Fruit fly (Drosophila melanogaster) whole organism, embryonic: ENCODE data around the gene Nepl9.

Source experiments
- ATbp ChIP-seq: fragments of 200-800 bp; sonication (Bioruptor generic); optimal IDR thresholded peaks from 2 replicates; lab custom pipeline; 2017; ENCODE audit warnings: missing biosample characterization, mild to moderate bottlenecking, missing genetic modification characterization, missing genetic modification reagents
- Abd-B ChIP-seq: fragments of 200-800 bp; sonication (Bioruptor generic); optimal IDR thresholded peaks from 2 replicates; lab custom pipeline; 2018; ENCODE audit warnings: missing biosample characterization, mild to moderate bottlenecking, missing genetic modification characterization, moderate library complexity
- Asciz ChIP-seq: fragments of 200-800 bp; sonication (Bioruptor generic); optimal IDR thresholded peaks from 2 replicates; lab custom pipeline; 2017; ENCODE audit warnings: missing biosample characterization, mild to moderate bottlenecking, missing genetic modification characterization, missing genetic modification reagents
- Blimp-1 ChIP-seq: fragments of 200-800 bp; sonication (Bioruptor generic); optimal IDR thresholded peaks from 3 replicates; lab custom pipeline; 2018; ENCODE audit warnings: missing biosample characterization, missing genetic modification characterization, mild to moderate bottlenecking, moderate library complexity, missing genetic modification reagents
- CG10267 ChIP-seq: fragments of 200-800 bp; sonication (Bioruptor generic); optimal IDR thresholded peaks from 2 replicates; lab custom pipeline; 2018; ENCODE audit warnings: missing biosample characterization, mild to moderate bottlenecking, missing genetic modification characterization, moderate library complexity
- CG12391 ChIP-seq: fragments of 200-800 bp; sonication (Bioruptor generic); optimal IDR thresholded peaks from 3 replicates; lab custom pipeline; 2018; ENCODE audit warnings: missing biosample characterization, mild to moderate bottlenecking, missing genetic modification characterization, moderate library complexity
- CG12659 ChIP-seq: fragments of 200-800 bp; sonication (Bioruptor generic); optimal IDR thresholded peaks from 3 replicates; lab custom pipeline; 2017; ENCODE audit warnings: mild to moderate bottlenecking, missing biosample characterization, missing genetic modification reagents, missing genetic modification characterization
- CG16863 ChIP-seq: fragments of 200-800 bp; sonication (Bioruptor generic); optimal IDR thresholded peaks from 3 replicates; lab custom pipeline; 2016; ENCODE audit warnings: missing biosample characterization, missing genetic modification characterization
- CG17361 ChIP-seq: fragments of 200-800 bp; sonication (Bioruptor generic); IDR thresholded peaks from 3 replicates; pipeline ENCODE4 v1.3.6; 2022; ENCODE audit warnings: missing biosample characterization, missing genetic modification characterization
- CG2712 ChIP-seq: fragments of 200-800 bp; optimal IDR thresholded peaks from 3 replicates; lab custom pipeline; 2019; ENCODE audit warnings: missing biosample characterization, mild to moderate bottlenecking, missing genetic modification characterization, moderate library complexity
- CG30403 ChIP-seq: fragments of 200-800 bp; sonication (Bioruptor generic); optimal IDR thresholded peaks from 3 replicates; lab custom pipeline; 2016; ENCODE audit warnings: missing biosample characterization, missing genetic modification characterization
- CG31441 ChIP-seq: fragments of 200-800 bp; sonication (Bioruptor generic); IDR thresholded peaks from 2 replicates; pipeline ENCODE4 v1.3.6; 2022; ENCODE audit warnings: missing biosample characterization, missing genetic modification characterization
- CG8924 ChIP-seq: fragments of 200-800 bp; optimal IDR thresholded peaks from 3 replicates; lab custom pipeline; 2019; ENCODE audit warnings: missing biosample characterization, mild to moderate bottlenecking, missing genetic modification characterization, moderate library complexity
- Dip3 ChIP-seq: fragments of 200-800 bp; sonication (Bioruptor generic); optimal IDR thresholded peaks from 3 replicates; lab custom pipeline; 2016; ENCODE audit warnings: missing biosample characterization, missing genetic modification characterization
- E2f1 ChIP-seq: fragments of 200-800 bp; sonication (Bioruptor generic); IDR thresholded peaks from 2 replicates; pipeline ENCODE4 v1.3.6; 2022; ENCODE audit warnings: missing biosample characterization, missing genetic modification characterization
- Eip74EF ChIP-seq, 2 experiments: fragments of 200-800 bp in 1 of 2; fragments of >200 bp in 1 of 2; sonication (Bioruptor generic) in 1 of 2; optimal IDR thresholded peaks; 2 replicates each; lab custom pipeline; 2017 to 2019; ENCODE audit warnings: missing biosample characterization in 2 of 2, missing genetic modification characterization in 2 of 2, mild to moderate bottlenecking in 1 of 2, moderate library complexity in 1 of 2
- H15 ChIP-seq: fragments of 200-800 bp; sonication (Bioruptor generic); IDR thresholded peaks from 3 replicates; pipeline ENCODE4 v1.3.6; 2022; ENCODE audit warnings: missing biosample characterization, missing genetic modification characterization
- Hey ChIP-seq: fragments of 200-800 bp; sonication (Bioruptor generic); optimal IDR thresholded peaks from 3 replicates; lab custom pipeline; 2018; ENCODE audit warnings: missing biosample characterization, mild to moderate bottlenecking, missing genetic modification characterization
- Hr51 ChIP-seq, 2 experiments: fragments of 200-800 bp; sonication (Bioruptor generic); optimal IDR thresholded peaks; 2 replicates in 1 of 2; 3 replicates in 1 of 2; lab custom pipeline; 2016 to 2018; ENCODE audit warnings: missing biosample characterization in 2 of 2, missing genetic modification characterization in 2 of 2, mild to moderate bottlenecking in 1 of 2, moderate library complexity in 1 of 2
- MTF-1 ChIP-seq: fragments of 200-800 bp; sonication (Bioruptor generic); optimal IDR thresholded peaks from 2 replicates; lab custom pipeline; 2018; ENCODE audit warnings: missing biosample characterization, mild to moderate bottlenecking, missing genetic modification characterization, borderline replicate concordance
- Max ChIP-seq: fragments of 200-800 bp; sonication (Bioruptor generic); optimal IDR thresholded peaks from 2 replicates; lab custom pipeline; 2016; ENCODE audit warnings: missing biosample characterization, mild to moderate bottlenecking, missing genetic modification characterization
- NfI ChIP-seq: fragments of 200-800 bp; sonication (Bioruptor generic); optimal IDR thresholded peaks from 3 replicates; lab custom pipeline; 2018; ENCODE audit warnings: missing biosample characterization, mild to moderate bottlenecking, missing genetic modification characterization, moderate library complexity
- PHDP ChIP-seq: fragments of 200-800 bp; sonication (Bioruptor generic); optimal IDR thresholded peaks from 3 replicates; lab custom pipeline; 2018; ENCODE audit warnings: missing biosample characterization, mild to moderate bottlenecking, missing genetic modification characterization, moderate library complexity
- Sox100B ChIP-seq: fragments of 200-800 bp; sonication (Bioruptor generic); optimal IDR thresholded peaks from 3 replicates; lab custom pipeline; 2018; ENCODE audit warnings: missing biosample characterization, mild to moderate bottlenecking, missing genetic modification characterization
- Sox102F ChIP-seq: fragments of 200-800 bp; sonication (Bioruptor generic); optimal IDR thresholded peaks from 2 replicates; lab custom pipeline; 2018; ENCODE audit warnings: missing biosample characterization, mild to moderate bottlenecking, missing genetic modification characterization, moderate library complexity
- Ssrp ChIP-seq: fragments of 200-800 bp; sonication (Bioruptor generic); optimal IDR thresholded peaks from 2 replicates; lab custom pipeline; 2018; ENCODE audit warnings: missing biosample characterization, mild to moderate bottlenecking, missing genetic modification characterization, moderate library complexity
- Xbp1 ChIP-seq: fragments of 200-800 bp; sonication (Bioruptor generic); optimal IDR thresholded peaks from 3 replicates; lab custom pipeline; 2016; ENCODE audit warnings: missing biosample characterization, mild to moderate bottlenecking, missing genetic modification characterization
- ara ChIP-seq: fragments of 200-800 bp; sonication (Bioruptor generic); IDR thresholded peaks from 2 replicates; pipeline ENCODE4 v1.3.6; 2022; ENCODE audit warnings: missing biosample characterization, missing genetic modification characterization
- az2 ChIP-seq: fragments of 200-800 bp; sonication (Bioruptor generic); optimal IDR thresholded peaks from 3 replicates; lab custom pipeline; 2016; ENCODE audit warnings: missing biosample characterization, missing genetic modification characterization
- bsh ChIP-seq, 2 experiments: fragments of 200-800 bp; sonication (Bioruptor generic); optimal IDR thresholded peaks; 2 replicates each; lab custom pipeline; 2017 to 2018; ENCODE audit warnings: mild to moderate bottlenecking in 2 of 2, missing biosample characterization in 2 of 2, missing genetic modification characterization in 2 of 2, moderate library complexity in 1 of 2
- cwo ChIP-seq: fragments of 200-800 bp; sonication (Bioruptor generic); optimal IDR thresholded peaks from 3 replicates; lab custom pipeline; 2017; ENCODE audit warnings: missing biosample characterization, missing genetic modification characterization, mild to moderate bottlenecking, moderate library complexity, missing genetic modification reagents
- dmrt99B ChIP-seq: fragments of 200-800 bp; sonication (Bioruptor generic); optimal IDR thresholded peaks from 2 replicates; lab custom pipeline; 2018; ENCODE audit warnings: missing biosample characterization, mild to moderate bottlenecking, missing genetic modification characterization, moderate library complexity
- fd64A ChIP-seq: fragments of 200-800 bp; sonication (Bioruptor generic); optimal IDR thresholded peaks from 3 replicates; lab custom pipeline; 2018; ENCODE audit warnings: missing biosample characterization, mild to moderate bottlenecking, missing genetic modification characterization
- gem ChIP-seq: fragments of 200-800 bp; sonication (Bioruptor generic); optimal IDR thresholded peaks from 2 replicates; lab custom pipeline; 2019; ENCODE audit warnings: missing biosample characterization, mild to moderate bottlenecking, missing genetic modification characterization, moderate library complexity
- gsb-n ChIP-seq: fragments of 200-800 bp; sonication (Bioruptor generic); optimal IDR thresholded peaks from 3 replicates; lab custom pipeline; 2018; ENCODE audit warnings: missing biosample characterization, mild to moderate bottlenecking, missing genetic modification characterization
- ham ChIP-seq: fragments of 200-800 bp; sonication (Bioruptor generic); IDR thresholded peaks from 2 replicates; pipeline ENCODE4 v1.3.6; 2022; ENCODE audit warnings: missing biosample characterization, missing genetic modification characterization
- her ChIP-seq: fragments of 200-800 bp; sonication (Bioruptor generic); optimal IDR thresholded peaks from 2 replicates; lab custom pipeline; 2016; ENCODE audit warnings: missing biosample characterization, missing genetic modification characterization
- inv ChIP-seq: fragments of 200-800 bp; sonication (Bioruptor generic); IDR thresholded peaks from 2 replicates; pipeline ENCODE4 v1.3.6; 2022; ENCODE audit warnings: missing biosample characterization, missing genetic modification characterization; ENCODE audit not compliant: partially characterized antibody
- kay ChIP-seq: fragments of 200-800 bp; sonication (Bioruptor generic); optimal IDR thresholded peaks from 2 replicates; lab custom pipeline; 2016; ENCODE audit warnings: missing biosample characterization, missing genetic modification characterization
- lov ChIP-seq, 2 experiments: fragments of 200-800 bp in 1 of 2; fragments of >200 bp in 1 of 2; sonication (Bioruptor generic) in 1 of 2; IDR thresholded peaks in 1 of 2; optimal IDR thresholded peaks in 1 of 2; 2 replicates in 1 of 2; 3 replicates in 1 of 2; pipeline versions ENCODE4 v1.3.6 to Lab custom; 2017 to 2022; ENCODE audit warnings: missing biosample characterization in 1 of 2, missing genetic modification characterization in 1 of 2
- org-1 ChIP-seq: fragments of 200-800 bp; sonication (Bioruptor generic); optimal IDR thresholded peaks from 2 replicates; lab custom pipeline; 2017; ENCODE audit warnings: missing biosample characterization, missing genetic modification characterization
- pnt ChIP-seq: fragments of 200-800 bp; sonication (Bioruptor generic); optimal IDR thresholded peaks from 3 replicates; lab custom pipeline; 2016; ENCODE audit warnings: missing biosample characterization, missing genetic modification characterization
- pum ChIP-seq: fragments of 200-800 bp; sonication (Bioruptor generic); optimal IDR thresholded peaks from 2 replicates; lab custom pipeline; 2016; ENCODE audit warnings: missing biosample characterization, missing genetic modification characterization
- salm ChIP-seq: fragments of 200-800 bp; sonication (Bioruptor generic); optimal IDR thresholded peaks from 2 replicates; lab custom pipeline; 2018; ENCODE audit warnings: missing biosample characterization, mild to moderate bottlenecking, missing genetic modification characterization
- sens ChIP-seq: fragments of 200-800 bp; sonication (Bioruptor generic); peaks from one replicate; lab custom pipeline; 2016; ENCODE audit warnings: missing biosample characterization, missing genetic modification characterization
- sisA ChIP-seq: fragments of 200-800 bp; sonication (Bioruptor generic); IDR thresholded peaks from 2 replicates; pipeline ENCODE4 v1.3.6; 2022; ENCODE audit warnings: missing biosample characterization, missing genetic modification characterization
- sqz ChIP-seq: fragments of 200-800 bp; sonication (Bioruptor generic); optimal IDR thresholded peaks from 3 replicates; lab custom pipeline; 2018; ENCODE audit warnings: missing biosample characterization, mild to moderate bottlenecking, missing genetic modification characterization
- ttk ChIP-seq: fragments of 200-800 bp; sonication (Bioruptor generic); IDR thresholded peaks from 2 replicates; pipeline ENCODE4 v2.1.2; 2022; ENCODE audit warnings: missing biosample characterization, missing genetic modification characterization

The Nepl9 gene

DNA sequence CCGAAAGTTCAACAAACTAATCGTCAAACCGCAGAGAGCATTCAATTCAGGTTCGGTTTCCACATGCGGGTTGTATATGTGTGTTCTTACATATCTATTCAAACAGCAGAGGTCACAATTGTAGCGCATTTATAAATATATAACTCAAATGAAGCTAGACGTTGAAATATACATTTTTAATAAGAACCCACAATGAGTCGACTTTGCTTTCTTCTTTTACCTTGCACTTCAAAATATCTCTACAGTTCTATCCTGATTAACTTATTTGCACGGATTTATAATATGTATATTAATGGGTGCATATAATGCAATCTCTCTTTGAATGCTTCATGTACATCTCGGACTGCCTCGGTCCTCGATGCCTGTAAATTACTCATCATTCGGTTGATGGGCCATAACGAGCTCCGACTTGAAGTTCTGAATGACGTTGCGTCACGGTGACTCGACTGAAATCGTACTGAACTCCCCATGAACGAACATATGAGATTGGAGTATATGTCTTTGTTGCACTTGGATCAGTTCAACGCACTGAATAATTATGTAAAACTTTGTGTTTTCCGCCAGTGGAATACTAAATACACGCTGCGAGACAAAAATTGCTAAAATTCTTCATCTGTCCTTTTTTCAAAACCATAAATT, 18.6 kb downstream of the Nepl9 start (continued):
- TF ChIP-seq CG8924 (tag; lab: Kevin White, UChicago) (peak; percentile 9), sqz (no peak), Asciz (GFP tag; lab: Kevin White, UChicago) (peak; percentile 40), NfI (GFP tag; lab: Kevin White, UChicago) (peak; percentile 21), CG16863 (no peak), CG31441 (GFP tag; lab: Robert Waterston, UW) (peak; percentile 65), CG30403 (peak; percentile 35), H15 (peak; percentile 21; the same call in 1 of the 3 replicates), MTF-1 (no peak), CG17361 (GFP tag; lab: Robert Waterston, UW) (0 out of 3 replicates have a peak, but pooled peaks have one; percentile 39), ara (GFP tag; lab: Robert Waterston, UW) (no peak), Blimp-1 (GFP tag; lab: Kevin White, UChicago) (peak; percentile 62), Sox102F (peak; percentile 43), bsh (GFP tag; optimal IDR thresholded peaks at IDR 0.05; lab: Kevin White, UChicago) (peak; percentile 56 to 73), sens (peak; percentile 91), ttk (GFP tag; lab: Robert Waterston, UW) (no peak), fd64A (GFP tag; lab: Kevin White, UChicago) (no peak), Xbp1 (GFP tag; lab: Kevin White, UChicago) (peak; percentile 12), CG2712 (tag; lab: Kevin White, UChicago) (peak; percentile 61), dmrt99B (tag; lab: Kevin White, UChicago) (peak; percentile 53), Abd-B (peak; percentile 13), CG12659 (peak; percentile 28), Eip74EF (GFP tag; optimal IDR thresholded peaks at IDR 0.05; lab: Kevin White, UChicago) (peak in 1 of 2 experiments; percentile 17), inv (GFP tag; lab: Robert Waterston, UW) (no peak), pnt (GFP tag; lab: Kevin White, UChicago) (no peak), CG10267 (tag; lab: Kevin White, UChicago) (peak; percentile 27), ham (GFP tag; lab: Robert Waterston, UW) (no peak), PHDP (tag; lab: Kevin White, UChicago) (peak; percentile 21), sisA (GFP tag; lab: Robert Waterston, UW) (0 out of 2 replicates have a peak, but pooled peaks have one; percentile 25), Hr51 (GFP tag; optimal IDR thresholded peaks at IDR 0.05; lab: Kevin White, UChicago) (peak in 1 of 2 experiments; percentile 14), lov (optimal IDR thresholded peaks at IDR 0.05; lab: Kevin White, UChicago) (no peak), lov (GFP tag; IDR thresholded peaks at IDR 0.05; lab: Robert Waterston, UW) (no peak), az2 (peak; percentile 40), her (no peak), ATbp (GFP tag; lab: Kevin White, UChicago) (peak; percentile 46), cwo (GFP tag; lab: Kevin White, UChicago) (no peak), gem (tag; lab: Kevin White, UChicago) (peak; percentile 64), gsb-n (tag; lab: Kevin White, UChicago) (peak; percentile 36), org-1 (GFP tag; lab: Kevin White, UChicago) (peak; percentile 22), E2f1 (GFP tag; lab: Robert Waterston, UW) (no peak), Sox100B (GFP tag; lab: Kevin White, UChicago) (peak; percentile 32), salm (tag; lab: Kevin White, UChicago) (peak; percentile 9), Dip3 (GFP tag; lab: Kevin White, UChicago) (no peak), pum (GFP tag; lab: Kevin White, UChicago) (no peak), Hey (tag; lab: Kevin White, UChicago) (no peak), kay (peak; percentile 24), CG12391 (tag; lab: Kevin White, UChicago) (peak; percentile 32), Ssrp (tag; lab: Kevin White, UChicago) (peak; percentile 13), Max (GFP tag; lab: Kevin White, UChicago) (peak; percentile 5)
